Worm (Caenorhabditis elegans) whole organism, young adult: Measurements from ENCODE around the gene peb-1.

Experiments
- attf-3 ChIP-seq: fragments of 200-800 bp; sonication (Bioruptor generic); conservative IDR thresholded peaks from 2 replicates; pipeline ENCODE4 v1.3.6; 2022; ENCODE audit warnings: missing genetic modification reagents, missing genetic modification characterization, missing compliant biosample characterization
- cebp-2 ChIP-seq: fragments of 200-800 bp; sonication (Bioruptor generic); IDR thresholded peaks from 2 replicates; pipeline ENCODE4 v1.3.6; 2022; ENCODE audit warnings: missing genetic modification characterization, missing compliant biosample characterization
- die-1 ChIP-seq: sonication (generic microtip); optimal IDR thresholded peaks from 2 replicates; lab custom pipeline; 2016; ENCODE audit warnings: missing genotype, mild to moderate bottlenecking, missing genetic modification characterization, missing compliant biosample characterization
- lir-1 ChIP-seq: fragments of 200-800 bp; sonication (Bioruptor generic); conservative IDR thresholded peaks from 2 replicates; pipeline ENCODE4 v1.3.6; 2022; ENCODE audit warnings: missing genetic modification reagents, missing genetic modification characterization, missing compliant biosample characterization
- madf-3 ChIP-seq: fragments of 200-800 bp; sonication (Bioruptor generic); IDR thresholded peaks from 2 replicates; pipeline ENCODE4 v1.3.6; 2022; ENCODE audit warnings: missing genetic modification reagents, missing genetic modification characterization, missing compliant biosample characterization
- snpc-1.3 ChIP-seq: sonication (generic microtip); optimal IDR thresholded peaks from 2 replicates; lab custom pipeline; 2017; ENCODE audit warnings: missing genetic modification characterization, mild to moderate bottlenecking, missing compliant biosample characterization, antibody characterized with exemption, moderate library complexity, missing genotype, missing genetic modification reagents; ENCODE audit not compliant: insufficient read depth
- unc-62 ChIP-seq: fragments of 150-350 bp; optimal IDR thresholded peaks from 2 replicates; lab custom pipeline; 2014; ENCODE audit warnings: missing biosample characterization, missing genetic modification reagents, missing genetic modification characterization
- xnd-1 ChIP-seq: sonication (generic microtip); optimal IDR thresholded peaks from 2 replicates; lab custom pipeline; 2016; ENCODE audit warnings: missing genotype, missing genetic modification reagents, missing genetic modification characterization, missing compliant biosample characterization

DNA sequence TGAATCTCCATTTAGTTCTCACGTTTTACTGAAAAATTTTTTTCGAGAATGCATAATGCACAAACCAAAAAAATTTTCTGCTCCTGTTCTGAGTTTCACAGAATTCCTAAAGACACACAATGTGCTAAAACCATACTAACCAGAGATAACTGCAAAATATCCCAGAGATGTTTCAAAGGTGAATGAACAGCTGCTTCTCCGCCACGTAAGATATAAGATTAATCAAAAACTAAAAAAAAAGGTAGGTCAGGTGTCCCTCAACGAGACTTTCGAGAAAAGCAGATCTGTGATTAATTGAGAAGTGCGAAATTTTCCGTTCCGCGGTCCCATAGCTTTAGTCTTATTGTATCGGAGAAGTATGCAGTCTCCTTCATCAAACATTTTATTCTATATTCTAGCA, 46.1 kb upstream of the peb-1 start, which contains the start of gene F48B9.3:
- TF ChIP-seq cebp-2 (GFP tag; lab: Robert Waterston, UW) (no peak), lir-1 (no peak), snpc-1.3 (tag; lab: Kevin White, UChicago) (no peak), die-1 (tag; lab: Kevin White, UChicago) (no peak), xnd-1 (tag; lab: Kevin White, UChicago) (no peak), madf-3 (GFP tag; lab: Robert Waterston, UW) (no peak), unc-62 (no peak), attf-3 (no peak)
